Worm (Caenorhabditis elegans) whole organism, dauer: ENCODE data around the gene T02H6.7.

Experiments used
- unc-62 ChIP-seq: sonication (generic microtip); optimal IDR thresholded peaks from 2 replicates; lab custom pipeline; 2017; ENCODE audit warnings: missing biosample characterization, missing genetic modification reagents, missing genetic modification characterization

Gene T02H6.7

ce11 chrII:682326-682725 lies at the start of gene T02H6.7:
TSS of gene T02H6.7 (plus strand) at chrII:682626.
- TF ChIP-seq unc-62 = no peak

ce11 chrII:633984-634383 lies 48.4 kb upstream of the T02H6.7 start, which contains the start of gene T04B8.1:
TSS of gene T04B8.1 (plus strand) at chrII:634284.
- TF ChIP-seq unc-62 = no peak

ce11 chrII:639467-639866 lies 43.0 kb upstream of the T02H6.7 start, which contains the start of gene K07E8.6:
TSS of gene K07E8.6 (minus strand) at chrII:639567.
- no peak for TF ChIP-seq unc-62

ce11 chrII:643733-644132 lies 38.7 kb upstream of the T02H6.7 start:
- no peak for TF ChIP-seq unc-62

ce11 chrII:650321-651005 lies 32.0 kb upstream of the T02H6.7 start, which contains the start of the genes K07E8.7 and frpr-14:
TSS of gene K07E8.7 (minus strand) at chrII:650367.
TSS of gene frpr-14 (plus strand) at chrII:650955.
- TF ChIP-seq unc-62 = no peak

- no peak for TF ChIP-seq unc-62
These were observed 31.1 kb upstream of the T02H6.7 start for ce11 chrII:651324-651723.

- TF ChIP-seq unc-62 = no peak
These were observed 24.1 kb upstream of the T02H6.7 start, which contains the start of gene sdz-24 for ce11 chrII:658369-658768. TSS of gene sdz-24 (plus strand) at chrII:658669.

ce11 chrII:661696-662095 lies 20.7 kb upstream of the T02H6.7 start, which contains the start of gene sri-45:
TSS of gene sri-45 (minus strand) at chrII:661796.
- TF ChIP-seq unc-62 = no peak

ce11 chrII:667864-668263 lies 14.6 kb upstream of the T02H6.7 start:
- TF ChIP-seq unc-62 = no peak

- no peak for TF ChIP-seq unc-62
These were observed 11.4 kb upstream of the T02H6.7 start, which contains the start of gene sri-46 for ce11 chrII:671025-671424. TSS of gene sri-46 (minus strand) at chrII:671125.

ce11 chrII:674116-674515 lies 8.3 kb upstream of the T02H6.7 start, which contains the start of gene Y39F10C.3:
TSS of gene Y39F10C.3 (plus strand) at chrII:674416.
- no peak for TF ChIP-seq unc-62

ce11 chrII:675303-675702 lies 7.1 kb upstream of the T02H6.7 start, which contains the start of gene Y39F10C.1:
TSS of gene Y39F10C.1 (plus strand) at chrII:675603.
- TF ChIP-seq unc-62 = no peak

- no peak for TF ChIP-seq unc-62
These were observed 6.6 kb upstream of the T02H6.7 start for ce11 chrII:675822-676221.

- no peak for TF ChIP-seq unc-62
These were observed 3.8 kb upstream of the T02H6.7 start, which contains the start of gene T02H6.9 for ce11 chrII:678581-678980. TSS of gene T02H6.9 (plus strand) at chrII:678881.

ce11 chrII:680612-681011 lies 1.8 kb upstream of the T02H6.7 start, which contains the start of the genes T02H6.10 and T02H6.8:
TSS of gene T02H6.10 (minus strand) at chrII:680712.
TSS of gene T02H6.8 (plus strand) at chrII:680832.
- TF ChIP-seq unc-62 = no peak

ce11 chrII:683467-683866 lies 1.0 kb downstream of the T02H6.7 start, which contains the start of gene T02H6.6:
TSS of gene T02H6.6 (plus strand) at chrII:683767.
- no peak for TF ChIP-seq unc-62

- TF ChIP-seq unc-62 = no peak
These were observed 2.4 kb downstream of the T02H6.7 start, which contains the start of gene T02H6.5 for ce11 chrII:684811-685210. TSS of gene T02H6.5 (plus strand) at chrII:685111.

ce11 chrII:689749-690148 lies 7.3 kb downstream of the T02H6.7 start, which contains the start of gene T02H6.4:
TSS of gene T02H6.4 (plus strand) at chrII:690049.
- TF ChIP-seq unc-62 = no peak
